Worm (Caenorhabditis elegans) whole organism, L4 larva: Measurements from ENCODE around the gene Y45F10D.7.

Experiments used
- F37D6.2 ChIP-seq: sonication (generic microtip); optimal IDR thresholded peaks from 2 replicates; lab custom pipeline; 2016; ENCODE audit warnings: mild to moderate bottlenecking, missing genetic modification characterization, missing compliant biosample characterization
- ama-1 ChIP-seq: fragments of 150-350 bp; optimal IDR thresholded peaks from 2 replicates; lab custom pipeline; 2014; ENCODE audit warnings: inconsistent platforms, mixed read lengths
- ceh-82 ChIP-seq: sonication (generic microtip); optimal IDR thresholded peaks from 2 replicates; lab custom pipeline; 2017; ENCODE audit warnings: missing biosample characterization, missing genetic modification characterization
- daf-19 ChIP-seq: fragments of 200-800 bp; sonication (Bioruptor generic); conservative IDR thresholded peaks from 2 replicates; pipeline ENCODE4 v1.3.6; 2022; ENCODE audit warnings: missing genetic modification characterization, missing compliant biosample characterization
- dve-1 ChIP-seq: sonication (generic microtip); optimal IDR thresholded peaks from 2 replicates; lab custom pipeline; 2017; ENCODE audit warnings: antibody characterized with exemption, mild to moderate bottlenecking, missing genetic modification characterization, missing compliant biosample characterization; ENCODE audit not compliant: insufficient read depth
- fkh-10 ChIP-seq: fragments of 150-350 bp; optimal IDR thresholded peaks from 2 replicates; lab custom pipeline; 2014; ENCODE audit warnings: missing biosample characterization, missing genetic modification reagents, missing genetic modification characterization
- hlh-11 ChIP-seq: fragments of 200-800 bp; sonication (Bioruptor generic); optimal IDR thresholded peaks from 2 replicates; lab custom pipeline; 2018; ENCODE audit warnings: mild to moderate bottlenecking, missing genetic modification characterization, missing compliant biosample characterization
- lsy-2 ChIP-seq, 2 experiments: fragments of 150-350 bp in 1 of 2; sonication (generic microtip) in 1 of 2; optimal IDR thresholded peaks; 2 replicates each; lab custom pipeline; 2014 to 2017; ENCODE audit warnings: missing biosample characterization in 2 of 2, missing genetic modification characterization in 2 of 2
- nhr-237 ChIP-seq: sonication (generic microtip); optimal IDR thresholded peaks from 2 replicates; lab custom pipeline; 2017; ENCODE audit warnings: missing biosample characterization, missing genetic modification characterization
- snpc-4 ChIP-seq: fragments of 150-350 bp; optimal IDR thresholded peaks from 2 replicates; lab custom pipeline; 2014; ENCODE audit warnings: missing biosample characterization, missing genetic modification characterization
- unc-62 ChIP-seq, 3 experiments: fragments of 150-350 bp in 1 of 3; sonication (generic microtip); optimal IDR thresholded peaks in 2 of 3; peaks in 1 of 3; 1 replicate in 1 of 3; 2 replicates in 2 of 3; lab custom pipeline; 2014 to 2017; ENCODE audit warnings: missing biosample characterization in 3 of 3, missing genetic modification characterization in 3 of 3, missing genetic modification reagents in 3 of 3, missing genotype in 1 of 3
- zfp-3 ChIP-seq: fragments of 200-800 bp; sonication (Bioruptor generic); conservative IDR thresholded peaks from 2 replicates; pipeline ENCODE4 v1.3.6; 2022; ENCODE audit warnings: missing genetic modification reagents, missing genetic modification characterization, missing compliant biosample characterization
- ztf-11 ChIP-seq: fragments of 150-350 bp; optimal IDR thresholded peaks from 2 replicates; lab custom pipeline; 2014; ENCODE audit warnings: missing biosample characterization, missing genetic modification characterization

DNA sequence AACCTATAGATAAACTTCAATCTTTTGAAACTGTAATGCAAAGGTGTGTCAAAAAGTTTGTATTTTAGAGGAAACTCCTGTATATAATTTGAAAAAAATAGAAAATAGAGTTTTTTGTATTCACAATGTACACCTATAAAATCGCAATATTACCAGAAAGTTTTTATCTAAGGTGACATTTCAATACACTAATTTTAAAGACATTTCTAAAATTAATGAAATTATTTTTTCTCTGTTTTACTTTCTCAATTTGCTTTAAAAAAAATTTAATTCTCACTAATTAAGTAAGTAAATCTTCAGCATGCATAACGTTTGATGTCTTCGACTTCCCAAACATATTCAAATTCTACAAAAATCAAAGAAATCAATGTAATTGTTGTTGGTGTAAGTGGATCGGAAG lies 38.9 kb downstream of the Y45F10D.7 start, which contains the start of gene rga-5:
- no peak for TF ChIP-seq F37D6.2 (tag; lab: Kevin White, UChicago)
- TF ChIP-seq nhr-237 (tag; lab: Kevin White, UChicago), result no peak
- TF ChIP-seq lsy-2 (tag; optimal IDR thresholded peaks at IDR 0.05; lab: Kevin White, UChicago), result no peak
- no peak for TF ChIP-seq ztf-11 (tag; lab: Kevin White, UChicago)
- TF ChIP-seq dve-1 (tag; lab: Kevin White, UChicago), result no peak
- TF ChIP-seq ceh-82 (tag; lab: Kevin White, UChicago), result no peak
- TF ChIP-seq daf-19 (GFP tag; lab: Robert Waterston, UW), result no peak
- TF ChIP-seq hlh-11 (tag; lab: Kevin White, UChicago), result no peak
- TF ChIP-seq zfp-3 (GFP tag; lab: Robert Waterston, UW), result no peak
- no peak for TF ChIP-seq ama-1
- no peak for TF ChIP-seq snpc-4 (tag; lab: Kevin White, UChicago)
- TF ChIP-seq fkh-10 (GFP tag; lab: Kevin White, UChicago), result no peak
- no peak for TF ChIP-seq unc-62 (GFP tag; optimal IDR thresholded peaks at IDR 0.05 in 1 of 2; lab: Kevin White, UChicago)
- TF ChIP-seq unc-62 (tag; optimal IDR thresholded peaks at IDR 0.05; lab: Kevin White, UChicago), result no peak
